Worm (Caenorhabditis elegans): ENCODE results near the gene arc-1.

The arc-1 gene

ce11 chrII:9656210-9656755 lies 18.5 kb upstream of the arc-1 start, which contains the start of gene gstk-1 (continued):
- no peak for TF ChIP-seq pha-4 (GFP tag; IDR thresholded peaks at IDR 0.05)
- no peak for TF ChIP-seq pha-4 (tag; optimal IDR thresholded peaks at IDR 0.05)
- TF ChIP-seq mep-1 (tag; optimal IDR thresholded peaks at IDR 0.05) = peak; percentile 30
- no peak for TF ChIP-seq mxl-2 (GFP tag; conservative IDR thresholded peaks at IDR 0.05)
- TF ChIP-seq daf-19 (GFP tag; conservative IDR thresholded peaks at IDR 0.05) = no peak
- no peak for TF ChIP-seq daf-12 (tag; optimal IDR thresholded peaks at IDR 0.05)
- no peak for TF ChIP-seq madf-9 (GFP tag; conservative IDR thresholded peaks at IDR 0.05)
- TF ChIP-seq ceh-28 (tag; optimal IDR thresholded peaks at IDR 0.05) = no peak
- TF ChIP-seq php-3 (GFP tag; IDR thresholded peaks at IDR 0.05) = peak; percentile 55; the same call in 1 of the 2 replicates
- no peak for TF ChIP-seq arid-1 (GFP tag; conservative IDR thresholded peaks at IDR 0.05)
- no peak for TF ChIP-seq ama-1 (optimal IDR thresholded peaks at IDR 0.05)
- TF ChIP-seq dmd-6 (GFP tag; IDR thresholded peaks at IDR 0.05) = peak; percentile 90
- TF ChIP-seq hif-1 (tag; optimal IDR thresholded peaks at IDR 0.05) = no peak
- no peak for TF ChIP-seq ces-1 (GFP tag; optimal IDR thresholded peaks at IDR 0.05)
- TF ChIP-seq vab-7 (GFP tag; IDR thresholded peaks at IDR 0.05) = no peak
- no peak for TF ChIP-seq F49E8.2 (tag; optimal IDR thresholded peaks at IDR 0.05; ENCODE audit: borderline replicate concordance)
- no peak for TF ChIP-seq F26F4.8 (GFP tag; conservative IDR thresholded peaks at IDR 0.05)
- no peak for TF ChIP-seq F10B5.3 (tag; optimal IDR thresholded peaks at IDR 0.05)
- TF ChIP-seq Y75B8A.6 (GFP tag; IDR thresholded peaks at IDR 0.05) = no peak
- no peak for TF ChIP-seq gei-8 (GFP tag; optimal IDR thresholded peaks at IDR 0.05)
- TF ChIP-seq ceh-20 (GFP tag; IDR thresholded peaks at IDR 0.05) = peak; percentile 47; the same call in 1 of the 2 replicates
- TF ChIP-seq nhr-77 (tag; optimal IDR thresholded peaks at IDR 0.05) = no peak
- no peak for TF ChIP-seq zip-2 (tag; optimal IDR thresholded peaks at IDR 0.05)
- TF ChIP-seq unc-62 (GFP tag; optimal IDR thresholded peaks at IDR 0.05 in 1 of 2) = peak in 1 of 2 experiments; percentile 3
- TF ChIP-seq unc-62 (tag; optimal IDR thresholded peaks at IDR 0.05) = no peak
- TF ChIP-seq rbr-2 (tag; optimal IDR thresholded peaks at IDR 0.05) = no peak
- no peak for TF ChIP-seq skn-1 (tag; optimal IDR thresholded peaks at IDR 0.05)
- TF ChIP-seq hlh-11 (tag; optimal IDR thresholded peaks at IDR 0.05) = peak; percentile 68
- no peak for TF ChIP-seq nhr-237 (tag; optimal IDR thresholded peaks at IDR 0.05)
- no peak for TF ChIP-seq sdz-12 (GFP tag; optimal IDR thresholded peaks at IDR 0.05)
- TF ChIP-seq nhr-41 (GFP tag; IDR thresholded peaks at IDR 0.05) = no peak
- no peak for TF ChIP-seq ZK546.5 (tag; optimal IDR thresholded peaks at IDR 0.05)
- TF ChIP-seq nhr-48 (tag; optimal IDR thresholded peaks at IDR 0.05) = peak; percentile 67
- TF ChIP-seq spr-3 (GFP tag; optimal IDR thresholded peaks at IDR 0.05) = no peak
- peak; percentile 58 for TF ChIP-seq dve-1 (tag; optimal IDR thresholded peaks at IDR 0.05; ENCODE audit: insufficient read depth)
- no peak for TF ChIP-seq Y48G9A.11 (GFP tag; IDR thresholded peaks at IDR 0.05)
- TF ChIP-seq aly-2 (tag; optimal IDR thresholded peaks at IDR 0.05) = no peak
- no peak for TF ChIP-seq ctbp-1 (GFP tag; IDR thresholded peaks at IDR 0.05)
- TF ChIP-seq hlh-30 (tag; optimal IDR thresholded peaks at IDR 0.05; ENCODE audit: insufficient read depth) = no peak
- no peak for TF ChIP-seq zfp-2 (tag; optimal IDR thresholded peaks at IDR 0.05)
- no peak for TF ChIP-seq nhr-6 (tag; optimal IDR thresholded peaks at IDR 0.05)
- 0 out of 2 replicates have a peak, but pooled peaks have one; percentile 25 for TF ChIP-seq dmd-8 (GFP tag; IDR thresholded peaks at IDR 0.05)
- TF ChIP-seq egl-43 (GFP tag; IDR thresholded peaks at IDR 0.05) = no peak
- peak; percentile 16 for TF ChIP-seq T20F7.1 (GFP tag; optimal IDR thresholded peaks at IDR 0.05)
- no peak for TF ChIP-seq lim-7 (GFP tag; IDR thresholded peaks at IDR 0.05)
- TF ChIP-seq Y5F2A.4 (GFP tag; optimal IDR thresholded peaks at IDR 0.05) = no peak
- no peak for TF ChIP-seq dpl-1 (GFP tag; optimal IDR thresholded peaks at IDR 0.05)
- no peak for TF ChIP-seq nhr-25 (tag; optimal IDR thresholded peaks at IDR 0.05; ENCODE audit: borderline replicate concordance, insufficient read depth)
- TF ChIP-seq mdl-1 (tag; optimal IDR thresholded peaks at IDR 0.05) = peak in 1 of 2 experiments; percentile 60
- TF ChIP-seq dmd-9 (GFP tag; IDR thresholded peaks at IDR 0.05) = no peak
- no peak for TF ChIP-seq unc-130 (GFP tag; optimal IDR thresholded peaks at IDR 0.05)

Data from whole organism, L4 larva.